Fruit fly (Drosophila melanogaster) whole organism, embryonic: ENCODE results near the gene Mrm2.

Experiments
- ATbp ChIP-seq: fragments of 200-800 bp; sonication (Bioruptor generic); optimal IDR thresholded peaks from 2 replicates; lab custom pipeline; 2017; ENCODE audit warnings: missing biosample characterization, mild to moderate bottlenecking, missing genetic modification characterization, missing genetic modification reagents
- Bdp1 ChIP-seq: fragments of 200-800 bp; sonication (Bioruptor generic); optimal IDR thresholded peaks from 3 replicates; lab custom pipeline; 2016; ENCODE audit warnings: missing biosample characterization, missing genetic modification characterization
- CG10209 ChIP-seq: fragments of 200-800 bp; sonication (Bioruptor generic); optimal IDR thresholded peaks from 3 replicates; lab custom pipeline; 2017; ENCODE audit warnings: missing biosample characterization, mild to moderate bottlenecking, missing genetic modification characterization, missing genetic modification reagents
- CG10979 ChIP-seq: fragments of 200-800 bp; sonication (Bioruptor generic); optimal IDR thresholded peaks from 2 replicates; lab custom pipeline; 2018; ENCODE audit warnings: missing biosample characterization, mild to moderate bottlenecking, missing genetic modification characterization, moderate library complexity
- CG11560 ChIP-seq: fragments of 200-800 bp; sonication (Bioruptor generic); IDR thresholded peaks from 3 replicates; pipeline ENCODE4 v1.3.6; 2022; ENCODE audit warnings: missing biosample characterization, missing genetic modification characterization
- CG12155 ChIP-seq: fragments of 200-800 bp; sonication (Bioruptor generic); optimal IDR thresholded peaks from 3 replicates; lab custom pipeline; 2016; ENCODE audit warnings: missing biosample characterization, missing genetic modification characterization
- CG12219 ChIP-seq: fragments of 200-800 bp; sonication (Bioruptor generic); optimal IDR thresholded peaks from 3 replicates; lab custom pipeline; 2018; ENCODE audit warnings: missing biosample characterization, mild to moderate bottlenecking, missing genetic modification characterization
- CG1647 ChIP-seq: fragments of 200-800 bp; sonication (Bioruptor generic); optimal IDR thresholded peaks from 3 replicates; lab custom pipeline; 2016; ENCODE audit warnings: missing biosample characterization, missing genetic modification characterization
- CG31441 ChIP-seq: fragments of 200-800 bp; sonication (Bioruptor generic); IDR thresholded peaks from 2 replicates; pipeline ENCODE4 v1.3.6; 2022; ENCODE audit warnings: missing biosample characterization, missing genetic modification characterization
- CG34376 ChIP-seq: fragments of 200-800 bp; sonication (Bioruptor generic); optimal IDR thresholded peaks from 2 replicates; lab custom pipeline; 2018; ENCODE audit warnings: missing biosample characterization, mild to moderate bottlenecking, missing genetic modification characterization
- CG34422 ChIP-seq: fragments of 200-800 bp; sonication (Bioruptor generic); IDR thresholded peaks from 3 replicates; pipeline ENCODE4 v1.3.6; 2022; ENCODE audit warnings: missing biosample characterization, missing genetic modification characterization
- CG3995 ChIP-seq: fragments of 200-800 bp; sonication (Bioruptor generic); optimal IDR thresholded peaks from 3 replicates; lab custom pipeline; 2016; ENCODE audit warnings: missing biosample characterization, missing genetic modification characterization
- CG4282 ChIP-seq: fragments of 200-800 bp; sonication (Bioruptor generic); optimal IDR thresholded peaks from 2 replicates; lab custom pipeline; 2016; ENCODE audit warnings: missing biosample characterization, missing genetic modification characterization
- CG6175 ChIP-seq: fragments of 200-800 bp; sonication (Bioruptor generic); IDR thresholded peaks from 3 replicates; pipeline ENCODE4 v1.3.6; 2022; ENCODE audit warnings: missing biosample characterization, missing genetic modification characterization
- CG6791 ChIP-seq: fragments of 200-800 bp; sonication (Bioruptor generic); IDR thresholded peaks from 3 replicates; pipeline ENCODE4 v1.3.6; 2022; ENCODE audit warnings: missing biosample characterization, missing genetic modification characterization; ENCODE audit not compliant: partially characterized antibody
- CG7357 ChIP-seq: fragments of 200-800 bp; sonication (Bioruptor generic); IDR thresholded peaks from 3 replicates; pipeline ENCODE4 v1.3.6; 2022; ENCODE audit warnings: missing biosample characterization, missing genetic modification characterization
- CkIIα-i1 ChIP-seq: fragments of 200-800 bp; sonication (Bioruptor generic); IDR thresholded peaks from 2 replicates; pipeline ENCODE4 v1.3.6; 2022; ENCODE audit warnings: missing biosample characterization, missing genetic modification characterization
- Deaf1 ChIP-seq: fragments of 200-800 bp; optimal IDR thresholded peaks from 3 replicates; lab custom pipeline; 2019; ENCODE audit warnings: missing biosample characterization, mild to moderate bottlenecking, missing genetic modification characterization, moderate library complexity
- Dll ChIP-seq: fragments of 200-800 bp; sonication (Bioruptor generic); IDR thresholded peaks from 4 replicates; pipeline ENCODE4 v1.3.6; 2022; ENCODE audit warnings: missing biosample characterization, missing genetic modification characterization; ENCODE audit not compliant: partially characterized antibody
- Hand ChIP-seq: fragments of 200-800 bp; sonication (Bioruptor generic); optimal IDR thresholded peaks from 2 replicates; lab custom pipeline; 2017; ENCODE audit warnings: mild to moderate bottlenecking, missing biosample characterization, missing genetic modification reagents, missing genetic modification characterization
- Hr39 ChIP-seq: fragments of >200 bp; optimal IDR thresholded peaks from 2 replicates; lab custom pipeline; 2017
- MESR4 ChIP-seq: fragments of 200-800 bp; sonication (Bioruptor generic); optimal IDR thresholded peaks from 2 replicates; lab custom pipeline; 2018; ENCODE audit warnings: missing biosample characterization, mild to moderate bottlenecking, missing genetic modification characterization, moderate library complexity
- Med ChIP-seq: fragments of 200-800 bp; sonication (Bioruptor generic); peaks from one replicate; lab custom pipeline; 2016; ENCODE audit warnings: missing biosample characterization, missing genetic modification characterization, mild to moderate bottlenecking, inconsistent platforms, moderate library complexity
- NfI ChIP-seq: fragments of 200-800 bp; sonication (Bioruptor generic); optimal IDR thresholded peaks from 3 replicates; lab custom pipeline; 2018; ENCODE audit warnings: missing biosample characterization, mild to moderate bottlenecking, missing genetic modification characterization, moderate library complexity
- Oaz ChIP-seq: fragments of 200-800 bp; sonication (Bioruptor generic); IDR thresholded peaks from 2 replicates; pipeline ENCODE4 v1.3.6; 2022; ENCODE audit warnings: missing biosample characterization, missing genetic modification characterization
- Ptx1 ChIP-seq: fragments of 200-800 bp; sonication (Bioruptor generic); IDR thresholded peaks from 2 replicates; pipeline ENCODE4 v1.3.6; 2022; ENCODE audit warnings: missing biosample characterization, missing genetic modification characterization
- Spps ChIP-seq: fragments of 200-800 bp; sonication (Bioruptor generic); optimal IDR thresholded peaks from 2 replicates; lab custom pipeline; 2018; ENCODE audit warnings: missing biosample characterization, mild to moderate bottlenecking, missing genetic modification characterization
- Ssrp ChIP-seq: fragments of 200-800 bp; sonication (Bioruptor generic); optimal IDR thresholded peaks from 2 replicates; lab custom pipeline; 2018; ENCODE audit warnings: missing biosample characterization, mild to moderate bottlenecking, missing genetic modification characterization, moderate library complexity
- TFAM ChIP-seq: fragments of 200-800 bp; sonication (Bioruptor generic); optimal IDR thresholded peaks from 2 replicates; lab custom pipeline; 2017; ENCODE audit warnings: missing biosample characterization, missing genetic modification characterization, inconsistent platforms
- ci ChIP-seq: fragments of 200-800 bp; sonication (Bioruptor generic); IDR thresholded peaks from 3 replicates; pipeline ENCODE4 v1.3.6; 2022; ENCODE audit warnings: missing biosample characterization, missing genetic modification characterization
- dm ChIP-seq: fragments of 200-800 bp; sonication (Bioruptor generic); optimal IDR thresholded peaks from 3 replicates; lab custom pipeline; 2016; ENCODE audit warnings: missing biosample characterization, missing genetic modification characterization
- dmrt99B ChIP-seq: fragments of 200-800 bp; sonication (Bioruptor generic); optimal IDR thresholded peaks from 2 replicates; lab custom pipeline; 2018; ENCODE audit warnings: missing biosample characterization, mild to moderate bottlenecking, missing genetic modification characterization, moderate library complexity
- fd102C ChIP-seq: fragments of 200-800 bp; sonication (Bioruptor generic); optimal IDR thresholded peaks from 2 replicates; lab custom pipeline; 2018; ENCODE audit warnings: missing biosample characterization, mild to moderate bottlenecking, missing genetic modification characterization, moderate library complexity
- fd64A ChIP-seq: fragments of 200-800 bp; sonication (Bioruptor generic); optimal IDR thresholded peaks from 3 replicates; lab custom pipeline; 2018; ENCODE audit warnings: missing biosample characterization, mild to moderate bottlenecking, missing genetic modification characterization
- gcm2 ChIP-seq: fragments of 200-800 bp; sonication (Bioruptor generic); optimal IDR thresholded peaks from 2 replicates; lab custom pipeline; 2016; ENCODE audit warnings: missing biosample characterization, missing genetic modification characterization
- her ChIP-seq: fragments of 200-800 bp; sonication (Bioruptor generic); optimal IDR thresholded peaks from 2 replicates; lab custom pipeline; 2016; ENCODE audit warnings: missing biosample characterization, missing genetic modification characterization
- nerfin-1 ChIP-seq: fragments of 200-800 bp; sonication (Bioruptor generic); optimal IDR thresholded peaks from 3 replicates; lab custom pipeline; 2019; ENCODE audit warnings: missing biosample characterization, mild to moderate bottlenecking, missing genetic modification characterization, moderate library complexity
- prd ChIP-seq, 3 experiments: fragments of >200 bp in 2 of 3; fragments of 200-800 bp in 1 of 3; sonication (Bioruptor generic) in 1 of 3; optimal IDR thresholded peaks in 2 of 3; IDR thresholded peaks in 1 of 3; 2 replicates in 2 of 3; 3 replicates in 1 of 3; pipeline versions ENCODE4 v1.3.6 to Lab custom; 2017 to 2022; ENCODE audit warnings: missing biosample characterization in 1 of 3, missing genetic modification characterization in 1 of 3
- schlank ChIP-seq: fragments of 200-800 bp; sonication (Bioruptor generic); optimal IDR thresholded peaks from 2 replicates; lab custom pipeline; 2018; ENCODE audit warnings: missing biosample characterization, mild to moderate bottlenecking, missing genetic modification characterization
- slp2 ChIP-seq: fragments of 200-800 bp; sonication (Bioruptor generic); optimal IDR thresholded peaks from 2 replicates; lab custom pipeline; 2016; ENCODE audit warnings: missing biosample characterization, missing genetic modification characterization
- so ChIP-seq: fragments of 200-800 bp; sonication (Bioruptor generic); IDR thresholded peaks from 3 replicates; pipeline ENCODE4 v1.3.6; 2022; ENCODE audit warnings: missing biosample characterization, missing genetic modification characterization
- tll ChIP-seq, 2 experiments: fragments of 200-800 bp in 1 of 2; fragments of >200 bp in 1 of 2; sonication (Bioruptor generic) in 1 of 2; optimal IDR thresholded peaks; 2 replicates each; lab custom pipeline; 2017 to 2019; ENCODE audit warnings: missing biosample characterization in 2 of 2, missing genetic modification characterization in 2 of 2, mild to moderate bottlenecking in 1 of 2, moderate library complexity in 1 of 2
- tna ChIP-seq: fragments of 200-800 bp; sonication (Bioruptor generic); IDR thresholded peaks from 2 replicates; pipeline ENCODE4 v1.3.6; 2022; ENCODE audit warnings: missing biosample characterization, missing genetic modification characterization; ENCODE audit not compliant: partially characterized antibody
- twi ChIP-seq: fragments of 200-800 bp; optimal IDR thresholded peaks from 2 replicates; lab custom pipeline; 2019; ENCODE audit warnings: missing biosample characterization, mild to moderate bottlenecking, missing genetic modification characterization, moderate library complexity
- unc-4 ChIP-seq: fragments of 200-800 bp; sonication (Bioruptor generic); IDR thresholded peaks from 2 replicates; pipeline ENCODE4 v1.3.6; 2022; ENCODE audit warnings: missing biosample characterization, missing genetic modification characterization; ENCODE audit not compliant: partially characterized antibody
- usp ChIP-seq: fragments of >200 bp; optimal IDR thresholded peaks from 2 replicates; lab custom pipeline; 2017; ENCODE audit warnings: missing biosample characterization, missing genetic modification characterization
- vvl ChIP-seq: fragments of 200-800 bp; sonication (Bioruptor generic); IDR thresholded peaks from 2 replicates; pipeline ENCODE4 v1.3.6; 2022; ENCODE audit warnings: missing biosample characterization, missing genetic modification characterization
- zfh2 ChIP-seq: fragments of 200-800 bp; sonication (Bioruptor generic); optimal IDR thresholded peaks from 2 replicates; lab custom pipeline; 2016; ENCODE audit warnings: missing biosample characterization, missing genetic modification characterization

Gene Mrm2

dm6 chr3R:19863979-19864775 is 2.8 kb downstream of the Mrm2 start, which contains the start of the genes CG4572 and CG4686 (continued):
- TF ChIP-seq Bdp1 (GFP tag; lab: Kevin White, UChicago) (peak; percentile 48), CG10209 (GFP tag; lab: Kevin White, UChicago) (peak; percentile 63), MESR4 (GFP tag; lab: Kevin White, UChicago) (no peak), Med (GFP tag; lab: Kevin White, UChicago) (peak; percentile 96), Hand (GFP tag; lab: Kevin White, UChicago) (no peak), dm (GFP tag; lab: Kevin White, UChicago) (peak; percentile 74), Oaz (peak; percentile 35; the same call in 1 of the 2 replicates), vvl (peak; percentile 71; the same call in 1 of the 2 replicates), fd64A (GFP tag; lab: Kevin White, UChicago) (no peak), CG6175 (peak; percentile 44; the same call in 1 of the 3 replicates), unc-4 (GFP tag; lab: Robert Waterston, UW) (0 out of 2 replicates have a peak, but pooled peaks have one; percentile 39), Spps (no peak), CG34422 (GFP tag; lab: Robert Waterston, UW) (peak; percentile 85), ATbp (GFP tag; lab: Kevin White, UChicago) (peak; percentile 25), nerfin-1 (tag; lab: Kevin White, UChicago) (peak; percentile 85), CG7357 (peak; percentile 83), CkIIα-i1 (GFP tag; lab: Robert Waterston, UW) (no peak), CG1647 (GFP tag; lab: Kevin White, UChicago) (peak; percentile 85), dmrt99B (tag; lab: Kevin White, UChicago) (peak; percentile 71), CG4282 (GFP tag; lab: Kevin White, UChicago) (peak; percentile 57), twi (tag; lab: Kevin White, UChicago) (peak; percentile 66), schlank (tag; lab: Kevin White, UChicago) (peak; percentile 31), usp (GFP tag; lab: Kevin White, UChicago) (no peak), NfI (GFP tag; lab: Kevin White, UChicago) (peak; percentile 75), Dll (peak; percentile 56; the same call in 1 of the 4 replicates), tna (GFP tag; lab: Robert Waterston, UW) (0 out of 2 replicates have a peak, but pooled peaks have one; percentile 46), CG12155 (GFP tag; lab: Kevin White, UChicago) (peak; percentile 72), so (GFP tag; lab: Robert Waterston, UW) (no peak), TFAM (GFP tag; lab: Kevin White, UChicago) (no peak), CG11560 (tag; lab: Robert Waterston, UW) (peak; percentile 39; the same call in 1 of the 3 replicates), Deaf1 (tag; lab: Kevin White, UChicago) (no peak), CG12219 (GFP tag; lab: Kevin White, UChicago) (peak; percentile 42), prd (optimal IDR thresholded peaks at IDR 0.05; lab: Kevin White, UChicago) (no peak), prd (GFP tag; IDR thresholded peaks at IDR 0.05; lab: Robert Waterston, UW) (peak; percentile 83), Ssrp (tag; lab: Kevin White, UChicago) (peak; percentile 65), her (GFP tag; lab: Kevin White, UChicago) (peak; percentile 26), CG6791 (GFP tag; lab: Robert Waterston, UW) (no peak), Hr39 (lab: Kevin White, UChicago) (no peak), CG34376 (GFP tag; lab: Kevin White, UChicago) (peak; percentile 74), CG3995 (GFP tag; lab: Kevin White, UChicago) (peak; percentile 97), zfh2 (GFP tag; lab: Kevin White, UChicago) (peak; percentile 82), gcm2 (GFP tag; lab: Kevin White, UChicago) (peak; percentile 7), tll (GFP tag; optimal IDR thresholded peaks at IDR 0.05; lab: Kevin White, UChicago) (peak in 1 of 2 experiments; percentile 13), CG10979 (tag; lab: Kevin White, UChicago) (peak; percentile 61), CG31441 (peak; percentile 92), fd102C (GFP tag; lab: Kevin White, UChicago) (no peak), slp2 (peak; percentile 58), ci (GFP tag; lab: Robert Waterston, UW) (peak; percentile 27; the same call in 1 of the 3 replicates), Ptx1 (GFP tag; lab: Robert Waterston, UW) (peak; percentile 91)
